Worm (Caenorhabditis elegans): ENCODE data around the gene nrf-6.

- TF ChIP-seq tab-1 (GFP tag; IDR thresholded peaks at IDR 0.05): no peak
- no peak for TF ChIP-seq med-1 (GFP tag; optimal IDR thresholded peaks at IDR 0.05; ENCODE audit: insufficient read depth)
- TF ChIP-seq ztf-29 (GFP tag; IDR thresholded peaks at IDR 0.05): no peak
- no peak for TF ChIP-seq flt-1 (GFP tag; IDR thresholded peaks at IDR 0.05)
- no peak for TF ChIP-seq cog-1 (tag; optimal IDR thresholded peaks at IDR 0.05)
- no peak for TF ChIP-seq ztf-23 (GFP tag; IDR thresholded peaks at IDR 0.05)
- no peak for TF ChIP-seq ref-1 (GFP tag; conservative IDR thresholded peaks at IDR 0.05)
These were observed 9.1 kb upstream of the nrf-6 start for ce11 chrII:8041642-8042041.
